Worm (Caenorhabditis elegans): ENCODE measurements around the gene F40H3.2.

DNA sequence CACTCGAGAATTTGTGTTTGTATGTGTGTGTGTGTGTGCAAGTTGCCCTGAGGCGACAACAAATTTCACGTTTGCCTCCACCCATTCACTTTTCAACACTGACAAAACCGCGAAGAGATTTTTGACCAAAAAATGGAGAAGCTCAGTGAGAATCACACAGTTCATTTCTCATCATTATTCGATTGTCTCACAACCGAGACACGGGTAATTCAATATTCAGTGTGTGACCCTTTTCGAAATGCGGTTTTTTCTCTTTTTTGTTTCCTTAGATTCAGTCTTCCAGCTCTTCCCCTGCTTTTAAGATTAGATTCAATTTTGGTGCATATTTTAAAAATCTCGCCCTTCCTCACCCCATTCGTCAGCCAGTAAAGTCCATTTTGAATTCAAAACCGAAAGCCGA lies 34.0 kb upstream of the F40H3.2 start:
- no peak for TF ChIP-seq jun-1 (tag; optimal IDR thresholded peaks at IDR 0.05)
- no peak for TF ChIP-seq ama-1 (optimal IDR thresholded peaks at IDR 0.05)
- TF ChIP-seq fos-1 (tag; optimal IDR thresholded peaks at IDR 0.05) = no peak
- TF ChIP-seq nhr-28 (tag; optimal IDR thresholded peaks at IDR 0.05) = no peak
- no peak for TF ChIP-seq pha-4 (tag; optimal IDR thresholded peaks at IDR 0.05)
- no peak for TF ChIP-seq nfya-1 (tag; optimal IDR thresholded peaks at IDR 0.05; ENCODE audit: insufficient read depth)

All from whole organism, L3 larva.